Worm (Caenorhabditis elegans): Measurements from ENCODE around the gene Y39G8B.1.

The Y39G8B.1 gene

ce11 chrII:13998964-13999363 lies 25.4 kb upstream of the Y39G8B.1 start, which contains the start of gene F01D5.2:
Gene F01D5.2, minus strand, starts transcription at chrII:13999064.
- TF ChIP-seq rpc-1 (optimal IDR thresholded peaks at IDR 0.05) (no peak), rpc-1 (tag; optimal IDR thresholded peaks at IDR 0.05) (no peak), ceh-79 (tag; optimal IDR thresholded peaks at IDR 0.05) (no peak), F55B11.4 (tag; optimal IDR thresholded peaks at IDR 0.05; ENCODE audit: borderline replicate concordance, insufficient read depth) (no peak), ztf-6 (GFP tag; IDR thresholded peaks at IDR 0.05) (no peak), die-1 (tag; optimal IDR thresholded peaks at IDR 0.05) (no peak), unc-130 (GFP tag; optimal IDR thresholded peaks at IDR 0.05) (no peak), C06A6.2 (GFP tag; conservative IDR thresholded peaks at IDR 0.05) (no peak), chd-7 (tag; optimal IDR thresholded peaks at IDR 0.05) (no peak), Y67H2A.10 (GFP tag; conservative IDR thresholded peaks at IDR 0.05) (no peak), F57C9.4 (tag; optimal IDR thresholded peaks at IDR 0.05) (no peak), dpff-1 (tag; optimal IDR thresholded peaks at IDR 0.05) (no peak)

ce11 chrII:13997989-13998388 lies 24.4 kb upstream of the Y39G8B.1 start:
- TF ChIP-seq F37B4.10 (GFP tag; IDR thresholded peaks at IDR 0.05) (no peak), ceh-100 (GFP tag; IDR thresholded peaks at IDR 0.05) (no peak), snpc-4 (GFP tag; optimal IDR thresholded peaks at IDR 0.05) (no peak), snpc-4 (tag; optimal IDR thresholded peaks at IDR 0.05) (peak in 2 of 4 experiments; percentile 48 to 76), nhr-80 (tag; optimal IDR thresholded peaks at IDR 0.05) (peak; percentile 20), B0019.2 (GFP tag; conservative IDR thresholded peaks at IDR 0.05) (no peak)

DNA sequence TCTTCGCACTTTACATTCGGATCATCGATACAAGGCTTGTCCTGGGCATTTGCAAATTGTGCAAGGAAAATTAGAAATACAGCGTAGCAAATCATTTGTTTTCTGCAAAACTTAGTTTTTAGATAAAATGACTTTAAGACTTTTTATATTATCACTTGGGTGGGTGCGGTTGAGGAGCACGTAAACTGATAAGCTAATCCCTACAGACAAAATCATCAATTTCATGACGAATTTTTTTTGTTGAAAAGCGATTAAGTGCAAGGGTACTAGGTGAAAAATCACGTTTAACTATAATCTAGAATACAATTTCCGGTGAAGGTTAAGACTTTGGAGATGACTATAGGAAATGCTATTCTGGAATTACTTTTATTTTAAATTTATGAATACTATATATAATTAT lies 23.9 kb upstream of the Y39G8B.1 start, which contains the start of gene F01D5.1:
Gene F01D5.1 (minus strand): TSS at position 105 of the 400 bp plus-strand sequence.
- TF ChIP-seq nhr-80 (tag; optimal IDR thresholded peaks at IDR 0.05) (no peak), chd-7 (tag; optimal IDR thresholded peaks at IDR 0.05) (no peak)

ce11 chrII:13994934-13995333 lies 21.3 kb upstream of the Y39G8B.1 start, which contains the start of gene Y39G8B.7:
Gene Y39G8B.7, minus strand, starts transcription at chrII:13995034.
- no peak for TF ChIP-seq lin-26 (GFP tag; IDR thresholded peaks at IDR 0.05)
- TF ChIP-seq F23B12.7 (tag; optimal IDR thresholded peaks at IDR 0.05; ENCODE audit: insufficient read depth), result no peak
- TF ChIP-seq lin-54 (GFP tag; optimal IDR thresholded peaks at IDR 0.05), result no peak
- no peak for TF ChIP-seq hrde-1 (tag; optimal IDR thresholded peaks at IDR 0.05; ENCODE audit: borderline replicate concordance)
- no peak for TF ChIP-seq F39B2.1 (GFP tag; IDR thresholded peaks at IDR 0.05)
- no peak for TF ChIP-seq mxl-1 (tag; optimal IDR thresholded peaks at IDR 0.05)
- TF ChIP-seq madf-6 (GFP tag; IDR thresholded peaks at IDR 0.05), result no peak
- no peak for TF ChIP-seq madf-8 (GFP tag; conservative IDR thresholded peaks at IDR 0.05)
- TF ChIP-seq ceh-79 (tag; optimal IDR thresholded peaks at IDR 0.05), result no peak

- TF ChIP-seq bed-2 (GFP tag; IDR thresholded peaks at IDR 0.05), result no peak
- no peak for TF ChIP-seq madf-6 (GFP tag; IDR thresholded peaks at IDR 0.05)
- no peak for TF ChIP-seq D2030.7 (GFP tag; IDR thresholded peaks at IDR 0.05)
- no peak for TF ChIP-seq zfh-2 (GFP tag; conservative IDR thresholded peaks at IDR 0.05)
- no peak for TF ChIP-seq mes-4 (tag; optimal IDR thresholded peaks at IDR 0.05)
- no peak for TF ChIP-seq ama-1 (optimal IDR thresholded peaks at IDR 0.05)
- no peak for TF ChIP-seq ama-1 (GFP tag; optimal IDR thresholded peaks at IDR 0.05)
Measured at ce11 chrII:13991741-13992140, 18.1 kb upstream of the Y39G8B.1 start, which contains the start of gene Y39G8B.5. Gene Y39G8B.5, minus strand, starts transcription at chrII:13991841.

- no peak for TF ChIP-seq hlh-26 (GFP tag; conservative IDR thresholded peaks at IDR 0.05)
- no peak for TF ChIP-seq B0336.3 (GFP tag; IDR thresholded peaks at IDR 0.05)
- no peak for TF ChIP-seq snpc-3.4 (tag; optimal IDR thresholded peaks at IDR 0.05)
- TF ChIP-seq tlf-1 (GFP tag; optimal IDR thresholded peaks at IDR 0.05), result no peak
- TF ChIP-seq hmg-1.2 (GFP tag; IDR thresholded peaks at IDR 0.05), result no peak
- no peak for TF ChIP-seq unc-62 (GFP tag; optimal IDR thresholded peaks at IDR 0.05)
- TF ChIP-seq atf-7 (tag; optimal IDR thresholded peaks at IDR 0.05), result no peak
Measured at ce11 chrII:13984551-13984950, 10.9 kb upstream of the Y39G8B.1 start, which contains the start of gene sre-47. Gene sre-47, minus strand, starts transcription at chrII:13984651.
